Fruit fly (Drosophila melanogaster) whole organism, wandering third instar larva: ENCODE measurements around the gene CG32299.
A peak's percentile ranks its signal among the peaks of the same experiment; 100 is the strongest.

Experiments used
- Abd-B ChIP-seq: fragments of >200 bp; optimal IDR thresholded peaks from 2 replicates; lab custom pipeline; 2017; ENCODE audit warnings: missing biosample characterization, missing genetic modification characterization
- CG32264 ChIP-seq: fragments of 200-800 bp; sonication (Bioruptor generic); optimal IDR thresholded peaks from 2 replicates; lab custom pipeline; 2016; ENCODE audit warnings: missing biosample characterization, missing genetic modification characterization
- CG9705 ChIP-seq: fragments of 200-800 bp; sonication (Bioruptor generic); optimal IDR thresholded peaks from 2 replicates; lab custom pipeline; 2018; ENCODE audit warnings: missing biosample characterization, mild to moderate bottlenecking, missing genetic modification characterization
- CrebA ChIP-seq: fragments of 200-800 bp; sonication (Bioruptor generic); optimal IDR thresholded peaks from 2 replicates; lab custom pipeline; 2016; ENCODE audit warnings: missing biosample characterization, mild to moderate bottlenecking, missing genetic modification characterization, borderline replicate concordance
- Dfd ChIP-seq: fragments of >200 bp; optimal IDR thresholded peaks from 2 replicates; lab custom pipeline; 2017; ENCODE audit warnings: missing biosample characterization, missing genetic modification characterization
- Dif ChIP-seq: fragments of 200-275, 200-300 bp; sonication (Bioruptor generic); optimal IDR thresholded peaks from 2 replicates; lab custom pipeline; 2018; ENCODE audit warnings: missing biosample characterization, missing genetic modification characterization; ENCODE audit not compliant: partially characterized antibody
- GATAd ChIP-seq: sonication (Bioruptor generic); optimal IDR thresholded peaks from 2 replicates; lab custom pipeline; 2016; ENCODE audit warnings: missing biosample characterization, missing genetic modification characterization
- HLH106 ChIP-seq: fragments of 200-800 bp; optimal IDR thresholded peaks from 3 replicates; lab custom pipeline; 2019; ENCODE audit warnings: missing biosample characterization, mild to moderate bottlenecking, missing genetic modification characterization, moderate library complexity
- Hnf4 ChIP-seq: fragments of 200-800 bp; sonication (Bioruptor generic); optimal IDR thresholded peaks from 2 replicates; lab custom pipeline; 2016; ENCODE audit warnings: missing biosample characterization, mild to moderate bottlenecking, missing genetic modification characterization
- Hr78 ChIP-seq: fragments of >200 bp; optimal IDR thresholded peaks from 2 replicates; lab custom pipeline; 2017; ENCODE audit warnings: missing biosample characterization, missing genetic modification characterization
- Hr83 ChIP-seq: fragments of 200-300 bp; sonication (Bioruptor generic); optimal IDR thresholded peaks from 2 replicates; lab custom pipeline; 2016; ENCODE audit warnings: missing biosample characterization, mild to moderate bottlenecking, missing genetic modification characterization, moderate library complexity; ENCODE audit not compliant: poor library complexity, severe bottlenecking
- Jra ChIP-seq: sonication (Bioruptor generic); optimal IDR thresholded peaks from 2 replicates; lab custom pipeline; 2016; ENCODE audit warnings: missing biosample characterization, missing genetic modification characterization
- Mio ChIP-seq: sonication (Bioruptor generic); optimal IDR thresholded peaks from 2 replicates; lab custom pipeline; 2016; ENCODE audit warnings: missing biosample characterization, missing genetic modification characterization
- Myc ChIP-seq: fragments of >200 bp; optimal IDR thresholded peaks from 2 replicates; lab custom pipeline; 2017
- N ChIP-seq: fragments of >200 bp; optimal IDR thresholded peaks from 2 replicates; lab custom pipeline; 2018; ENCODE audit warnings: missing biosample characterization, missing external identifiers, missing genetic modification characterization
- OdsH ChIP-seq: fragments of 200-800 bp; sonication (Bioruptor generic); optimal IDR thresholded peaks from 2 replicates; lab custom pipeline; 2016; ENCODE audit warnings: missing biosample characterization, mild to moderate bottlenecking, missing genetic modification characterization
- Rel ChIP-seq, 2 experiments: fragments of 200-800 bp; sonication (Bioruptor generic) in 1 of 2; optimal IDR thresholded peaks; 2 replicates in 1 of 2; 3 replicates in 1 of 2; lab custom pipeline; 2016 to 2019; ENCODE audit warnings: mild to moderate bottlenecking in 2 of 2, missing biosample characterization in 2 of 2, missing genetic modification characterization in 2 of 2, moderate library complexity in 1 of 2
- Sp1 ChIP-seq: fragments of 200-800 bp; sonication (Bioruptor generic); optimal IDR thresholded peaks from 3 replicates; lab custom pipeline; 2019; ENCODE audit warnings: missing biosample characterization, mild to moderate bottlenecking, missing genetic modification characterization, moderate library complexity
- Vsx2 ChIP-seq: fragments of 200-300, 225-300 bp; sonication (Bioruptor generic); optimal IDR thresholded peaks from 2 replicates; lab custom pipeline; 2018; ENCODE audit warnings: missing biosample characterization, missing genetic modification characterization; ENCODE audit not compliant: partially characterized antibody
- br ChIP-seq: fragments of 200-800 bp; sonication (Bioruptor generic); optimal IDR thresholded peaks from 2 replicates; lab custom pipeline; 2016; ENCODE audit warnings: missing biosample characterization, missing genetic modification characterization
- brk ChIP-seq: fragments of 200-800 bp; sonication (Bioruptor generic); optimal IDR thresholded peaks from 2 replicates; lab custom pipeline; 2016; ENCODE audit warnings: missing biosample characterization, mild to moderate bottlenecking, missing genetic modification characterization
- dl ChIP-seq, 2 experiments: fragments of 175-275, 200-275 bp in 1 of 2; fragments of 200-275 bp in 1 of 2; sonication (Bioruptor generic); optimal IDR thresholded peaks; lab custom pipeline; 2018; ENCODE audit warnings: mild to moderate bottlenecking in 2 of 2, missing biosample characterization in 2 of 2, missing genetic modification characterization in 2 of 2, moderate library complexity in 2 of 2; ENCODE audit not compliant: partially characterized antibody in 2 of 2, insufficient read depth in 1 of 2
- dmrt93B ChIP-seq: fragments of 200-800 bp; sonication (Bioruptor generic); optimal IDR thresholded peaks from 2 replicates; lab custom pipeline; 2018; ENCODE audit warnings: missing biosample characterization, mild to moderate bottlenecking, missing genetic modification characterization
- dsf ChIP-seq: sonication (Bioruptor generic); optimal IDR thresholded peaks from 2 replicates; lab custom pipeline; 2016; ENCODE audit warnings: missing biosample characterization, missing genetic modification characterization, borderline replicate concordance
- ey ChIP-seq: fragments of 200-800 bp; sonication (Bioruptor generic); optimal IDR thresholded peaks from 2 replicates; lab custom pipeline; 2016; ENCODE audit warnings: missing biosample characterization, missing genetic modification characterization
- foxo ChIP-seq, 2 experiments: fragments of 200-800 bp; sonication (Bioruptor generic); optimal IDR thresholded peaks; 2 replicates in 1 of 2; 3 replicates in 1 of 2; lab custom pipeline; 2016 to 2017; ENCODE audit warnings: missing biosample characterization in 2 of 2, missing genetic modification characterization in 2 of 2
- fru ChIP-seq: fragments of 200-800 bp; sonication (Bioruptor generic); optimal IDR thresholded peaks from 3 replicates; lab custom pipeline; 2016; ENCODE audit warnings: missing biosample characterization, mild to moderate bottlenecking, missing genetic modification characterization
- h ChIP-seq: fragments of 200-800 bp; sonication (Bioruptor generic); optimal IDR thresholded peaks from 3 replicates; lab custom pipeline; 2016; ENCODE audit warnings: missing biosample characterization, mild to moderate bottlenecking, missing genetic modification characterization
- jim ChIP-seq: fragments of 175-275, 200-325 bp; sonication (Bioruptor generic); optimal IDR thresholded peaks from 2 replicates; lab custom pipeline; 2016; ENCODE audit warnings: missing biosample characterization, mild to moderate bottlenecking, missing genetic modification characterization
- lola ChIP-seq: fragments of >200 bp; optimal IDR thresholded peaks from 2 replicates; lab custom pipeline; 2017; ENCODE audit warnings: missing biosample characterization, missing genetic modification characterization
- pan ChIP-seq: fragments of >200 bp; optimal IDR thresholded peaks from 2 replicates; lab custom pipeline; 2017
- psq ChIP-seq: fragments of 200-800 bp; sonication (Bioruptor generic); optimal IDR thresholded peaks from 3 replicates; lab custom pipeline; 2017; ENCODE audit warnings: missing biosample characterization, mild to moderate bottlenecking, missing genetic modification characterization, moderate library complexity
- rgr ChIP-seq: fragments of 200-800 bp; sonication (Bioruptor generic); optimal IDR thresholded peaks from 3 replicates; lab custom pipeline; 2016; ENCODE audit warnings: missing biosample characterization, mild to moderate bottlenecking, missing genetic modification characterization
- sage ChIP-seq: fragments of 200-800 bp; sonication (Bioruptor generic); optimal IDR thresholded peaks from 2 replicates; lab custom pipeline; 2016; ENCODE audit warnings: missing biosample characterization, mild to moderate bottlenecking, missing genetic modification characterization
- sv ChIP-seq: fragments of 200-800 bp; sonication (Bioruptor generic); optimal IDR thresholded peaks from 3 replicates; lab custom pipeline; 2016; ENCODE audit warnings: missing biosample characterization, missing genetic modification characterization
- tai ChIP-seq: sonication (Bioruptor generic); optimal IDR thresholded peaks from 2 replicates; lab custom pipeline; 2016; ENCODE audit warnings: missing biosample characterization, missing genetic modification characterization
- usp ChIP-seq: fragments of >200 bp; optimal IDR thresholded peaks from 2 replicates; lab custom pipeline; 2017; ENCODE audit warnings: missing biosample characterization, missing genetic modification characterization
- woc ChIP-seq: sonication (Bioruptor generic); optimal IDR thresholded peaks from 2 replicates; lab custom pipeline; 2016; ENCODE audit warnings: missing biosample characterization, mild to moderate bottlenecking, missing genetic modification characterization

The CG32299 gene

dm6 chr3L:2421138-2421537, 30.3 kb upstream of the CG32299 start:
- TF ChIP-seq Rel (GFP tag; optimal IDR thresholded peaks at IDR 0.05; lab: Kevin White, UChicago) (no peak), Rel (tag; optimal IDR thresholded peaks at IDR 0.05; lab: Kevin White, UChicago) (no peak), Hnf4 (no peak), CG32264 (GFP tag; lab: Kevin White, UChicago) (no peak), Sp1 (GFP tag; lab: Kevin White, UChicago) (no peak), usp (GFP tag; lab: Kevin White, UChicago) (no peak), dl (GFP tag; optimal IDR thresholded peaks at IDR 0.05; lab: Kevin White, UChicago; ENCODE audit: insufficient read depth in 1 of 2, partially characterized antibody in 2 of 2) (no peak), N (GFP tag; lab: Kevin White, UChicago) (no peak), dsf (GFP tag; lab: Kevin White, UChicago) (no peak), woc (GFP tag; lab: Kevin White, UChicago) (no peak), sage (GFP tag; lab: Kevin White, UChicago) (no peak), Myc (lab: Kevin White, UChicago) (no peak), rgr (GFP tag; lab: Kevin White, UChicago) (no peak), Dif (GFP tag; lab: Kevin White, UChicago) (no peak), ey (GFP tag; lab: Kevin White, UChicago) (no peak), CrebA (GFP tag; lab: Kevin White, UChicago) (no peak), h (no peak), lola (no peak), Dfd (GFP tag; lab: Kevin White, UChicago) (no peak), Hr83 (GFP tag; lab: Kevin White, UChicago) (no peak), Abd-B (GFP tag; lab: Kevin White, UChicago) (no peak)
- TF ChIP-seq, all 38 proteins: peak for 0

dm6 chr3L:2418769-2419168, 28.0 kb upstream of the CG32299 start:
- TF ChIP-seq foxo (GFP tag; optimal IDR thresholded peaks at IDR 0.05; lab: Kevin White, UChicago): peak; percentile 68 to 90
- peak; percentile 75 for TF ChIP-seq rgr (GFP tag; lab: Kevin White, UChicago)
- peak; percentile 18 for TF ChIP-seq sv (GFP tag; lab: Kevin White, UChicago)
- no peak for TF ChIP-seq jim (GFP tag; lab: Kevin White, UChicago)
- TF ChIP-seq Jra: peak; percentile 55
- TF ChIP-seq br (GFP tag; lab: Kevin White, UChicago): peak; percentile 72
- peak; percentile 60 for TF ChIP-seq Rel (GFP tag; optimal IDR thresholded peaks at IDR 0.05; lab: Kevin White, UChicago)
- no peak for TF ChIP-seq Rel (tag; optimal IDR thresholded peaks at IDR 0.05; lab: Kevin White, UChicago)
- peak; percentile 98 for TF ChIP-seq h
- no peak for TF ChIP-seq N (GFP tag; lab: Kevin White, UChicago)
- TF ChIP-seq woc (GFP tag; lab: Kevin White, UChicago): peak; percentile 89
- TF ChIP-seq Sp1 (GFP tag; lab: Kevin White, UChicago): peak; percentile 72
- peak; percentile 83 for TF ChIP-seq sage (GFP tag; lab: Kevin White, UChicago)
- peak; percentile 72 for TF ChIP-seq OdsH
- TF ChIP-seq ey (GFP tag; lab: Kevin White, UChicago): peak; percentile 75
- TF ChIP-seq Hnf4: peak; percentile 71
- TF ChIP-seq psq (GFP tag; lab: Kevin White, UChicago): peak; percentile 55
- no peak for TF ChIP-seq Dfd (GFP tag; lab: Kevin White, UChicago)
- no peak for TF ChIP-seq GATAd (GFP tag; lab: Kevin White, UChicago)
- TF ChIP-seq dmrt93B: peak; percentile 79
- no peak for TF ChIP-seq brk
- peak; percentile 51 for TF ChIP-seq CG9705
- TF ChIP-seq CG32264 (GFP tag; lab: Kevin White, UChicago): peak; percentile 93
- peak; percentile 41 for TF ChIP-seq Hr83 (GFP tag; lab: Kevin White, UChicago)
- peak; percentile 86 for TF ChIP-seq fru
- peak; percentile 19 for TF ChIP-seq CrebA (GFP tag; lab: Kevin White, UChicago)
- TF ChIP-seq HLH106 (tag; lab: Kevin White, UChicago): peak; percentile 75
- TF ChIP-seq, all 38 proteins: peak for 21

dm6 chr3L:2417399-2418040, 26.7 kb upstream of the CG32299 start:
- TF ChIP-seq usp (GFP tag; lab: Kevin White, UChicago): no peak
- TF ChIP-seq CrebA (GFP tag; lab: Kevin White, UChicago): no peak
- TF ChIP-seq CG9705: peak; percentile 83
- TF ChIP-seq Hr83 (GFP tag; lab: Kevin White, UChicago): peak; percentile 43
- no peak for TF ChIP-seq pan (lab: Kevin White, UChicago)
- peak; percentile 36 for TF ChIP-seq woc (GFP tag; lab: Kevin White, UChicago)
- TF ChIP-seq CG32264 (GFP tag; lab: Kevin White, UChicago): peak; percentile 4
- TF ChIP-seq h: peak; percentile 93
- TF ChIP-seq psq (GFP tag; lab: Kevin White, UChicago): peak; percentile 93
- TF ChIP-seq N (GFP tag; lab: Kevin White, UChicago): no peak
- TF ChIP-seq Sp1 (GFP tag; lab: Kevin White, UChicago): peak; percentile 96
- TF ChIP-seq tai (GFP tag; lab: Kevin White, UChicago): peak; percentile 32
- TF ChIP-seq Abd-B (GFP tag; lab: Kevin White, UChicago): no peak
- TF ChIP-seq Hr78 (GFP tag; lab: Kevin White, UChicago): no peak
- TF ChIP-seq Hnf4: peak; percentile 64
- peak; percentile 89 for TF ChIP-seq Dfd (GFP tag; lab: Kevin White, UChicago)
- peak in 1 of 2 experiments; percentile 93 for TF ChIP-seq foxo (GFP tag; optimal IDR thresholded peaks at IDR 0.05; lab: Kevin White, UChicago)
- no peak for TF ChIP-seq lola
- TF ChIP-seq Dif (GFP tag; lab: Kevin White, UChicago): peak; percentile 42
- peak; percentile 85 for TF ChIP-seq br (GFP tag; lab: Kevin White, UChicago)
- TF ChIP-seq Mio (GFP tag; lab: Kevin White, UChicago): no peak
- no peak for TF ChIP-seq Vsx2 (GFP tag; lab: Kevin White, UChicago)
- TF ChIP-seq HLH106 (tag; lab: Kevin White, UChicago): peak; percentile 90
- TF ChIP-seq jim (GFP tag; lab: Kevin White, UChicago): no peak
- TF ChIP-seq fru: peak; percentile 89
- no peak for TF ChIP-seq Myc (lab: Kevin White, UChicago)
- TF ChIP-seq ey (GFP tag; lab: Kevin White, UChicago): peak; percentile 75
- TF ChIP-seq dsf (GFP tag; lab: Kevin White, UChicago): peak; percentile 42
- peak; percentile 76 for TF ChIP-seq brk
